Worm (Caenorhabditis elegans) whole organism, late embryonic: ENCODE measurements around the gene ccch-1.

Source experiments
- C38D4.7 ChIP-seq: fragments of 200-800 bp; sonication (Bioruptor generic); optimal IDR thresholded peaks from 2 replicates; lab custom pipeline; 2018; ENCODE audit warnings: mild to moderate bottlenecking, missing genetic modification characterization, moderate library complexity, missing compliant biosample characterization
- F13H6.1 ChIP-seq: sonication (generic microtip); optimal IDR thresholded peaks from 2 replicates; lab custom pipeline; 2016; ENCODE audit warnings: missing genetic modification characterization, missing compliant biosample characterization
- K02D7.2 ChIP-seq: sonication (generic microtip); optimal IDR thresholded peaks from 2 replicates; lab custom pipeline; 2017; ENCODE audit warnings: mild to moderate bottlenecking, missing genetic modification characterization, missing compliant biosample characterization
- Y22D7AL.16 ChIP-seq: sonication (generic microtip); optimal IDR thresholded peaks from 2 replicates; lab custom pipeline; 2016; ENCODE audit warnings: missing genetic modification characterization, missing compliant biosample characterization
- ceh-18 ChIP-seq: sonication (generic microtip); optimal IDR thresholded peaks from 2 replicates; lab custom pipeline; 2016; ENCODE audit warnings: missing genetic modification characterization, missing compliant biosample characterization
- ceh-19 ChIP-seq: fragments of 200-800 bp; sonication (Bioruptor generic); optimal IDR thresholded peaks from 2 replicates; lab custom pipeline; 2018; ENCODE audit warnings: mild to moderate bottlenecking, missing genetic modification characterization, missing compliant biosample characterization
- ceh-24 ChIP-seq: sonication (generic microtip); optimal IDR thresholded peaks from 2 replicates; lab custom pipeline; 2016; ENCODE audit warnings: mild to moderate bottlenecking, missing genetic modification characterization, missing compliant biosample characterization
- ceh-34 ChIP-seq: sonication (generic microtip); optimal IDR thresholded peaks from 2 replicates; lab custom pipeline; 2016; ENCODE audit warnings: mild to moderate bottlenecking, missing genetic modification characterization, missing compliant biosample characterization
- ceh-48 ChIP-seq: sonication (generic microtip); optimal IDR thresholded peaks from 2 replicates; lab custom pipeline; 2016; ENCODE audit warnings: missing genetic modification characterization, inconsistent platforms, missing compliant biosample characterization
- ceh-9 ChIP-seq: sonication (generic microtip); optimal IDR thresholded peaks from 2 replicates; lab custom pipeline; 2016; ENCODE audit warnings: mild to moderate bottlenecking, missing genetic modification characterization, inconsistent platforms, missing compliant biosample characterization
- che-1 ChIP-seq: sonication (generic microtip); optimal IDR thresholded peaks from 2 replicates; lab custom pipeline; 2016; ENCODE audit warnings: mild to moderate bottlenecking, missing genetic modification characterization, missing compliant biosample characterization
- dmd-4 ChIP-seq: sonication (generic microtip); optimal IDR thresholded peaks from 2 replicates; lab custom pipeline; 2016; ENCODE audit warnings: borderline replicate concordance, missing genetic modification characterization, missing compliant biosample characterization
- dve-1 ChIP-seq: sonication (generic microtip); optimal IDR thresholded peaks from 2 replicates; lab custom pipeline; 2017; ENCODE audit warnings: antibody characterized with exemption, mild to moderate bottlenecking, missing genetic modification characterization, missing compliant biosample characterization
- elt-2 ChIP-seq: sonication (generic microtip); optimal IDR thresholded peaks from 2 replicates; lab custom pipeline; 2016; ENCODE audit warnings: missing genetic modification reagents, missing genetic modification characterization, missing compliant biosample characterization
- ets-4 ChIP-seq: sonication (generic microtip); optimal IDR thresholded peaks from 2 replicates; lab custom pipeline; 2016; ENCODE audit warnings: missing genetic modification characterization, missing compliant biosample characterization
- eyg-1 ChIP-seq: sonication (generic microtip); optimal IDR thresholded peaks from 2 replicates; lab custom pipeline; 2016; ENCODE audit warnings: missing genotype, missing genetic modification characterization, missing compliant biosample characterization
- fkh-10 ChIP-seq: fragments of 150-350 bp; optimal IDR thresholded peaks from 2 replicates; lab custom pipeline; 2014; ENCODE audit warnings: missing biosample characterization, missing genetic modification reagents, missing genetic modification characterization
- hlh-13 ChIP-seq: fragments of 200-800 bp; sonication (Bioruptor generic); optimal IDR thresholded peaks from 2 replicates; lab custom pipeline; 2018; ENCODE audit warnings: mild to moderate bottlenecking, missing genetic modification characterization, missing compliant biosample characterization
- hlh-15 ChIP-seq: sonication (generic microtip); optimal IDR thresholded peaks from 2 replicates; lab custom pipeline; 2016; ENCODE audit warnings: missing genetic modification characterization, missing compliant biosample characterization
- hlh-8 ChIP-seq: sonication (generic microtip); optimal IDR thresholded peaks from 2 replicates; lab custom pipeline; 2016; ENCODE audit warnings: missing genotype, missing genetic modification characterization, missing compliant biosample characterization
- lim-6 ChIP-seq: sonication (generic microtip); optimal IDR thresholded peaks from 2 replicates; lab custom pipeline; 2016; ENCODE audit warnings: missing genetic modification characterization, missing compliant biosample characterization
- madf-2 ChIP-seq: sonication (generic microtip); optimal IDR thresholded peaks from 2 replicates; lab custom pipeline; 2017; ENCODE audit warnings: missing genetic modification characterization, missing compliant biosample characterization
- mec-3 ChIP-seq: sonication (generic microtip); optimal IDR thresholded peaks from 2 replicates; lab custom pipeline; 2016; ENCODE audit warnings: borderline replicate concordance, missing genetic modification characterization, missing compliant biosample characterization
- nfya-1 ChIP-seq: sonication (generic microtip); optimal IDR thresholded peaks from 2 replicates; lab custom pipeline; 2017; ENCODE audit warnings: missing genetic modification characterization, mild to moderate bottlenecking, missing compliant biosample characterization, antibody characterized with exemption, moderate library complexity
- npax-4 ChIP-seq: sonication (generic microtip); optimal IDR thresholded peaks from 2 replicates; lab custom pipeline; 2016; ENCODE audit warnings: missing genetic modification characterization, missing compliant biosample characterization
- pag-3 ChIP-seq: sonication (generic microtip); optimal IDR thresholded peaks from 2 replicates; lab custom pipeline; 2016; ENCODE audit warnings: missing compliant biosample characterization, missing genetic modification characterization, borderline replicate concordance
- pat-9 ChIP-seq: fragments of 200-800 bp; sonication (Bioruptor generic); optimal IDR thresholded peaks from 2 replicates; lab custom pipeline; 2018; ENCODE audit warnings: mild to moderate bottlenecking, missing genetic modification characterization, moderate library complexity, missing compliant biosample characterization
- pax-1 ChIP-seq: fragments of 150-350 bp; optimal IDR thresholded peaks from 2 replicates; lab custom pipeline; 2014; ENCODE audit warnings: missing biosample characterization, missing genetic modification characterization
- pha-2 ChIP-seq: sonication (generic microtip); optimal IDR thresholded peaks from 2 replicates; lab custom pipeline; 2017; ENCODE audit warnings: mild to moderate bottlenecking, missing genetic modification characterization, missing compliant biosample characterization
- pha-4 ChIP-seq: fragments of 150-350 bp; optimal IDR thresholded peaks from 2 replicates; lab custom pipeline; 2018; ENCODE audit warnings: missing biosample characterization, missing genetic modification reagents, missing genetic modification characterization
- pqm-1 ChIP-seq: sonication (generic microtip); optimal IDR thresholded peaks from 2 replicates; lab custom pipeline; 2016; ENCODE audit warnings: missing genetic modification characterization, missing compliant biosample characterization
- pros-1 ChIP-seq: fragments of 150-350 bp; optimal IDR thresholded peaks from 2 replicates; lab custom pipeline; 2014; ENCODE audit warnings: missing biosample characterization, missing genetic modification reagents, missing genetic modification characterization
- ref-2 ChIP-seq: sonication (generic microtip); optimal IDR thresholded peaks from 2 replicates; lab custom pipeline; 2016; ENCODE audit warnings: missing genetic modification characterization, missing compliant biosample characterization
- rnt-1 ChIP-seq: sonication (generic microtip); optimal IDR thresholded peaks from 2 replicates; lab custom pipeline; 2016; ENCODE audit warnings: missing genetic modification characterization, missing compliant biosample characterization
- sox-2 ChIP-seq: fragments of 200-800 bp; sonication (Bioruptor generic); IDR thresholded peaks from 2 replicates; pipeline ENCODE4 v1.3.6; 2022; ENCODE audit warnings: missing genetic modification reagents, missing genetic modification characterization, missing compliant biosample characterization
- sox-4 ChIP-seq: sonication (generic microtip); optimal IDR thresholded peaks from 2 replicates; lab custom pipeline; 2017; ENCODE audit warnings: mild to moderate bottlenecking, missing genetic modification characterization, inconsistent platforms, missing compliant biosample characterization
- syd-9 ChIP-seq: sonication (generic microtip); optimal IDR thresholded peaks from 2 replicates; lab custom pipeline; 2016; ENCODE audit warnings: mild to moderate bottlenecking, missing genetic modification characterization, moderate library complexity, missing compliant biosample characterization
- unc-42 ChIP-seq: sonication (generic microtip); optimal IDR thresholded peaks from 2 replicates; lab custom pipeline; 2016; ENCODE audit warnings: missing genotype, missing genetic modification characterization, missing compliant biosample characterization
- unc-55 ChIP-seq: sonication (generic microtip); optimal IDR thresholded peaks from 2 replicates; lab custom pipeline; 2017; ENCODE audit warnings: missing biosample characterization, missing genetic modification reagents, missing genetic modification characterization
- unc-86 ChIP-seq: sonication (generic microtip); optimal IDR thresholded peaks from 2 replicates; lab custom pipeline; 2016; ENCODE audit warnings: missing genetic modification characterization, missing compliant biosample characterization
- zip-5 ChIP-seq: sonication (generic microtip); optimal IDR thresholded peaks from 2 replicates; lab custom pipeline; 2016; ENCODE audit warnings: missing genetic modification characterization, missing compliant biosample characterization

ccch-1 gene

DNA sequence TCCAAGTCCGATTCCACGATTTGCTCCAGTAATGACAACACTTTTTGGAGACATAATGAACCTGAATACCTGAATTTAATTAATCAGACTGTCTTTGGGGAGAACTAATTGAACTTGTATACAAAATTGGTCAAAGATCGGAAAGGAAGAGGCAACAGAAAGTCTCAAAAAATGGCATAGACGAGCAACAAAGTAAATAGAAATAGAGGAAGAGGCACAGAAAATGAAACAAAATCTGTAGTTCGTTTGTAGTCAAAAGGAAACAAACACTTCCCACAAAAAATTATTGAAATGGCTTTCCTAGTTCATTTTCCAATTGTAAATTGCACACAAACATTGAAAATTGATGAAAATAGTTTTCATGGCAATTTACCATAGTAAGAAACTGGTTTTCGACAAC lies 13.0 kb upstream of the ccch-1 start, which contains the start of gene C55A6.6:
Gene C55A6.6 (minus strand): TSS at position 61 of the 400 bp plus-strand sequence.
- TF ChIP-seq hlh-13 (no peak), zip-5 (tag; lab: Kevin White, UChicago) (no peak), rnt-1 (tag; lab: Kevin White, UChicago) (no peak), lim-6 (no peak), ceh-19 (GFP tag; lab: Kevin White, UChicago) (no peak), unc-86 (tag; lab: Kevin White, UChicago) (no peak), pqm-1 (tag; lab: Kevin White, UChicago) (no peak), ceh-18 (tag; lab: Kevin White, UChicago) (no peak), pag-3 (no peak), fkh-10 (no peak), pax-1 (tag; lab: Kevin White, UChicago) (no peak)

DNA sequence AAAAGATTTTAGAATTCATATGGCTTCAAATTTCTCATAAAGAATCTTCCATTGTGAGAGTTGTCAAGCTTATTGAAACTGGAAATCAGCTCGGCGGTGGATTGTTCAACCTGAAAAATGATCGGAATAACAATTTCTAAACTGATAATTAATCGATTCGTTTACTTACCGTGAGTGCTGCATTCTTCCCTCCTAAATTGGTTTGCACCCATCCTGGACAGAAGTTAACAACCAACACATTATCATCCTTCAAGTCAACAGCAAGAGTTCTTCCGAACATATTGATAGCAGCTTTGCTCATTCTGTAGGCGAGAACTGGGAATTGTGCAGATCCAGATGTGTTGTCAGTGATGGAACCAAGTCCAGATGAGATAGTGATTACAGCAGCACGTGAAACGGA lies 12.5 kb upstream of the ccch-1 start:
- no peak for TF ChIP-seq eyg-1
- no peak for TF ChIP-seq mec-3 (tag; lab: Kevin White, UChicago)

DNA sequence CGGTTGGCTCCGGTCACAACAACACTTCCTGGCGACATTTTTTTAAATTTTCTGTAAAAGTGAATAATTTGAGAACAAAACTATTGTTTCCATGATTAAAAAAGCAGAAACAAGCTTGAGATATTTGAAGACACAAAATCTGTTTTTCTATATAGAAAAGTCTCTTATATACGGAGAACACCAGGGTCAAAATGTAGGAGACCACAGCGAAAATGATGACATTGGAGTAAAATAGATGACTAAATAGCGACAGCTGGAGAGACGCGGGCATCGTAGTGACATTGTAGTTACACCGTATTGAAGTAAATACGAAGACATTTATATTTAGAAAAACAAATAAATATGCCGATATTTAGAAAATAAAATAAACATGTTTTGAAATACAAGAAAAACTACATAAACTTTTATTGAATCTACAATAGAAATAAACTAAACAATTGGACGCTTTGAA lies 11.5 kb upstream of the ccch-1 start, which contains the start of gene sdz-8:
Gene sdz-8 (minus strand): TSS at position 51 of the 451 bp plus-strand sequence.
- TF ChIP-seq ceh-9 (tag; lab: Kevin White, UChicago) (no peak), madf-2 (tag; lab: Kevin White, UChicago) (no peak), pros-1 (no peak), hlh-13 (no peak), ceh-19 (GFP tag; lab: Kevin White, UChicago) (no peak), unc-55 (GFP tag; lab: Kevin White, UChicago) (no peak), dve-1 (tag; lab: Kevin White, UChicago) (no peak), unc-42 (tag; lab: Kevin White, UChicago) (no peak)

DNA sequence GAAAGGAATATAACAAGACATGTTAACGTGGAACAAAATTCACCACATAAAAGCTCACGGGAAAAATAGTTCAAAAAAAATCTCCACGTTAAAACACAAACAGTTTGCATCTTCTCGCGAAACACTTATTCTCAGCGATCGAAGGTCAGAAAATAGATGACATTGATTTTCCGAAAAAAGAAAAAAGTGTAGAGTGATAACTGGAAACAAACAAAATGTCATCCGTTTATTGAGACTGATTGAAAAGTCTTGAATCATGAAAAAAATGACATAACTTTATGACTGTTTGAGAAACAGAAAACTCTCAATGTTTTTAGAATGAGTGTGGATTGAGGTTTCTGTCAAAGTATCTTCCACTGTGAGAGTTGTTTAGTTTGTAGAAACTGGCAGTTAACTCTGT lies 9.8 kb upstream of the ccch-1 start, which contains the start of gene C55A6.4:
Gene C55A6.4 (minus strand): TSS at position 101 of the 400 bp plus-strand sequence.
- TF ChIP-seq pha-2 (tag; lab: Kevin White, UChicago) (no peak), ceh-19 (GFP tag; lab: Kevin White, UChicago) (no peak), sox-2 (no peak), pha-4 (tag; lab: Kevin White, UChicago) (no peak), pat-9 (no peak), pag-3 (no peak), syd-9 (tag; lab: Kevin White, UChicago) (no peak), elt-2 (tag; lab: Kevin White, UChicago) (no peak), unc-55 (GFP tag; lab: Kevin White, UChicago) (no peak), K02D7.2 (tag; lab: Kevin White, UChicago) (no peak), pros-1 (no peak), hlh-15 (no peak), ref-2 (tag; lab: Kevin White, UChicago) (no peak)
- TF ChIP-seq, all 69 proteins: peak for 0

DNA sequence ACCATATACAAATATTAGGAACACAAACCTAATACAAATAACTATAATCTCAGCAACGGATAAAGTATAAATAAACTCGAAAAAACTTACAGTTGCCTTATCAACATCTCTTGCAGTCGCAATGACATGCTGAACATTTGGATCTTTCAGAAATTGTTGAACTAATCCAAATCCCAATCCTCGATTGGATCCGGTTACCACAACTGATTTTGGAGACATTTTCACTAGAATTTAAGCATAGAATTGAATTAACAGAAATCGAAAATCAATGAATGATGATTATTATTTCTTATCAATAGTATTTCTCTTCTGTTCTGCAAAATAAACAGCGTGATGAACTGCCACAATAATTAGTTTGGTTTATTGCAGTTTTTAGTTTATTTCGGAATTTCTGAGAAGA lies 7.4 kb upstream of the ccch-1 start, which contains the start of the genes C55A6.11 and C55A6.7:
Gene C55A6.11 (plus strand): TSS at position 301 of the 400 bp plus-strand sequence.
Gene C55A6.7 (minus strand): TSS at position 316 of the 400 bp plus-strand sequence.
- no peak for TF ChIP-seq Y22D7AL.16 (tag; lab: Kevin White, UChicago)
- TF ChIP-seq hlh-8 (tag; lab: Kevin White, UChicago): no peak
- TF ChIP-seq K02D7.2 (tag; lab: Kevin White, UChicago): no peak
- no peak for TF ChIP-seq unc-42 (tag; lab: Kevin White, UChicago)
- TF ChIP-seq dmd-4 (tag; lab: Kevin White, UChicago): no peak
- TF ChIP-seq che-1 (tag; lab: Kevin White, UChicago): no peak

DNA sequence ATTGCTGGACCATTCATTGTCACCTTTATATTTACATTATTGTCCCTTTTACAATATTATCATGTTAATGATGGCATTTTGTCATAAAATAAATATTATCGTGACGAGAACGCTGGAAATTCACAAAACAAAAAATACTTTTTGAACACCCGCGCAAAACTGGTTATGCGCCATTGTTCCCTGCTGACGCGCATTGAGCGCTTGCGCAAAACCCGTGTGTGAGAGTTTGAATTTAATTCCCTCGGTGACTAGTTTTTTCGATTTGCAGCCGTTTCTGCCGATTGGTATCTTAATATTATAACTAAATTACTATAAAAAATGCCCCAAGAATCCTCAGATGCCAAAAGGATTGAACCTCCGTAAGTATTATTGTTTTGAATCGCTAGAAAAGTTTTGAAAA lies 6.2 kb upstream of the ccch-1 start, which contains the start of gene pafo-1:
Gene pafo-1 (plus strand): TSS at position 256 of the 400 bp plus-strand sequence.
- no peak for TF ChIP-seq pag-3
- no peak for TF ChIP-seq F13H6.1 (tag; lab: Kevin White, UChicago)
- no peak for TF ChIP-seq npax-4 (tag; lab: Kevin White, UChicago)
- peak; percentile 42 for TF ChIP-seq madf-2 (tag; lab: Kevin White, UChicago)
- peak; percentile 9 for TF ChIP-seq ets-4 (tag; lab: Kevin White, UChicago)
- no peak for TF ChIP-seq ref-2 (tag; lab: Kevin White, UChicago)
- peak; percentile 33 for TF ChIP-seq ceh-48
- no peak for TF ChIP-seq ceh-24 (tag; lab: Kevin White, UChicago)
- TF ChIP-seq ceh-34 (tag; lab: Kevin White, UChicago): no peak
- TF ChIP-seq sox-4 (tag; lab: Kevin White, UChicago): peak; percentile 34
- TF ChIP-seq nfya-1: peak; percentile 73
- no peak for TF ChIP-seq mec-3 (tag; lab: Kevin White, UChicago)
- no peak for TF ChIP-seq hlh-13
- TF ChIP-seq pat-9: peak; percentile 32
- TF ChIP-seq ceh-18 (tag; lab: Kevin White, UChicago): peak; percentile 30
- peak; percentile 30 for TF ChIP-seq C38D4.7 (GFP tag; lab: Kevin White, UChicago)
- TF ChIP-seq pros-1: no peak
- peak; percentile 52 for TF ChIP-seq unc-86 (tag; lab: Kevin White, UChicago)
- no peak for TF ChIP-seq eyg-1
